Fruit fly (Drosophila melanogaster) whole organism, embryonic: ENCODE data around the gene glob3.
A peak's percentile ranks its signal among the peaks of the same experiment; 100 is the strongest.

Experiments
- Adf1 ChIP-seq: fragments of 200-800 bp; sonication (Bioruptor generic); IDR thresholded peaks from 2 replicates; pipeline ENCODE4 v1.3.6; 2022; ENCODE audit warnings: missing biosample characterization, missing genetic modification characterization
- Antp ChIP-seq: fragments of 200-800 bp; sonication (Bioruptor generic); optimal IDR thresholded peaks from 3 replicates; lab custom pipeline; 2016; ENCODE audit warnings: missing biosample characterization, missing genetic modification characterization
- CG10366 ChIP-seq: fragments of 200-800 bp; sonication (Bioruptor generic); IDR thresholded peaks from 2 replicates; pipeline ENCODE4 v1.3.6; 2022; ENCODE audit warnings: missing biosample characterization, missing genetic modification characterization
- CG10654 ChIP-seq: fragments of 200-800 bp; sonication (Bioruptor generic); optimal IDR thresholded peaks from 2 replicates; lab custom pipeline; 2016; ENCODE audit warnings: missing biosample characterization, missing genetic modification characterization
- CG10959 ChIP-seq: fragments of 200-800 bp; sonication (Bioruptor generic); IDR thresholded peaks from 2 replicates; pipeline ENCODE4 v1.3.6; 2022; ENCODE audit warnings: missing biosample characterization, missing genetic modification characterization
- CG11504 ChIP-seq: fragments of 200-800 bp; sonication (Bioruptor generic); optimal IDR thresholded peaks from 3 replicates; lab custom pipeline; 2019; ENCODE audit warnings: missing biosample characterization, mild to moderate bottlenecking, missing genetic modification characterization, moderate library complexity
- CG11696 ChIP-seq: fragments of 200-800 bp; sonication (Bioruptor generic); IDR thresholded peaks from 2 replicates; pipeline ENCODE4 v1.3.6; 2022; ENCODE audit warnings: missing biosample characterization, missing genetic modification characterization
- CG12236 ChIP-seq: fragments of 200-800 bp; sonication (Bioruptor generic); optimal IDR thresholded peaks from 2 replicates; lab custom pipeline; 2016; ENCODE audit warnings: missing biosample characterization, missing genetic modification characterization
- CG12659 ChIP-seq: fragments of 200-800 bp; sonication (Bioruptor generic); optimal IDR thresholded peaks from 3 replicates; lab custom pipeline; 2017; ENCODE audit warnings: mild to moderate bottlenecking, missing biosample characterization, missing genetic modification reagents, missing genetic modification characterization
- CG12942 ChIP-seq: fragments of 200-800 bp; sonication (Bioruptor generic); optimal IDR thresholded peaks from 3 replicates; lab custom pipeline; 2016; ENCODE audit warnings: missing biosample characterization, missing genetic modification characterization
- CG17361 ChIP-seq: fragments of 200-800 bp; sonication (Bioruptor generic); IDR thresholded peaks from 3 replicates; pipeline ENCODE4 v1.3.6; 2022; ENCODE audit warnings: missing biosample characterization, missing genetic modification characterization
- CG17568 ChIP-seq: fragments of 200-800 bp; sonication (Bioruptor generic); optimal IDR thresholded peaks from 2 replicates; lab custom pipeline; 2018; ENCODE audit warnings: missing biosample characterization, mild to moderate bottlenecking, missing genetic modification characterization, moderate library complexity
- CG2202 ChIP-seq: fragments of 200-800 bp; sonication (Bioruptor generic); optimal IDR thresholded peaks from 2 replicates; lab custom pipeline; 2018; ENCODE audit warnings: missing biosample characterization, mild to moderate bottlenecking, missing genetic modification characterization
- CG3281 ChIP-seq: fragments of 200-800 bp; sonication (Bioruptor generic); optimal IDR thresholded peaks from 3 replicates; lab custom pipeline; 2017; ENCODE audit warnings: missing biosample characterization, mild to moderate bottlenecking, missing genetic modification characterization
- CG3838 ChIP-seq: fragments of 200-800 bp; sonication (Bioruptor generic); optimal IDR thresholded peaks from 3 replicates; lab custom pipeline; 2016; ENCODE audit warnings: missing biosample characterization, missing genetic modification characterization
- CG4404 ChIP-seq: fragments of 200-800 bp; sonication (Bioruptor generic); IDR thresholded peaks from 2 replicates; pipeline ENCODE4 v1.3.6; 2022; ENCODE audit warnings: missing biosample characterization, missing genetic modification characterization
- CG4617 ChIP-seq: fragments of 200-800 bp; sonication (Bioruptor generic); optimal IDR thresholded peaks from 3 replicates; lab custom pipeline; 2016; ENCODE audit warnings: missing biosample characterization, missing genetic modification characterization, borderline replicate concordance
- CG6683 ChIP-seq: fragments of 200-800 bp; sonication (Bioruptor generic); optimal IDR thresholded peaks from 2 replicates; lab custom pipeline; 2017; ENCODE audit warnings: missing biosample characterization, mild to moderate bottlenecking, missing genetic modification characterization, missing genetic modification reagents
- CG7372 ChIP-seq: fragments of 200-800 bp; sonication (Bioruptor generic); IDR thresholded peaks from 2 replicates; pipeline ENCODE4 v1.3.6; 2022; ENCODE audit warnings: missing biosample characterization, missing genetic modification characterization
- CrebB ChIP-seq: fragments of 200-800 bp; sonication (Bioruptor generic); optimal IDR thresholded peaks from 3 replicates; lab custom pipeline; 2018; ENCODE audit warnings: missing biosample characterization, mild to moderate bottlenecking, missing genetic modification characterization
- D ChIP-seq, 2 experiments: fragments of 200-800 bp in 1 of 2; fragments of >200 bp in 1 of 2; sonication (Bioruptor generic) in 1 of 2; optimal IDR thresholded peaks; 2 replicates in 1 of 2; 3 replicates in 1 of 2; lab custom pipeline; 2017; ENCODE audit warnings: mild to moderate bottlenecking in 1 of 2, missing biosample characterization in 1 of 2, missing genetic modification characterization in 1 of 2, missing genetic modification reagents in 1 of 2
- Doc2 ChIP-seq: fragments of 200-800 bp; sonication (Bioruptor generic); IDR thresholded peaks from 2 replicates; pipeline ENCODE4 v1.3.6; 2022; ENCODE audit warnings: missing biosample characterization, missing genetic modification characterization
- GATAe ChIP-seq: fragments of 200-800 bp; sonication (Bioruptor generic); conservative IDR thresholded peaks from 2 replicates; pipeline ENCODE4 v1.3.6; 2022; ENCODE audit warnings: missing biosample characterization, missing genetic modification characterization
- Mrtf ChIP-seq: fragments of 200-800 bp; sonication (Bioruptor generic); IDR thresholded peaks from 3 replicates; pipeline ENCODE4 v1.3.6; 2022; ENCODE audit warnings: missing biosample characterization, missing genetic modification characterization
- Optix ChIP-seq: fragments of 200-800 bp; sonication (Bioruptor generic); IDR thresholded peaks from 3 replicates; pipeline ENCODE4 v1.3.6; 2022; ENCODE audit warnings: missing biosample characterization, missing genetic modification characterization
- Sox102F ChIP-seq: fragments of 200-800 bp; sonication (Bioruptor generic); optimal IDR thresholded peaks from 2 replicates; lab custom pipeline; 2018; ENCODE audit warnings: missing biosample characterization, mild to moderate bottlenecking, missing genetic modification characterization, moderate library complexity
- Ssrp ChIP-seq: fragments of 200-800 bp; sonication (Bioruptor generic); optimal IDR thresholded peaks from 2 replicates; lab custom pipeline; 2018; ENCODE audit warnings: missing biosample characterization, mild to moderate bottlenecking, missing genetic modification characterization, moderate library complexity
- ato ChIP-seq: fragments of 200-800 bp; sonication (Bioruptor generic); IDR thresholded peaks from 2 replicates; pipeline ENCODE4 v1.3.6; 2022; ENCODE audit warnings: missing biosample characterization, missing genetic modification characterization; ENCODE audit not compliant: partially characterized antibody
- dan ChIP-seq: fragments of 200-800 bp; sonication (Bioruptor generic); IDR thresholded peaks from 2 replicates; pipeline ENCODE4 v1.3.6; 2022; ENCODE audit warnings: missing biosample characterization, missing genetic modification characterization
- en ChIP-seq: fragments of 200-800 bp; sonication (Bioruptor generic); optimal IDR thresholded peaks from 2 replicates; lab custom pipeline; 2016; ENCODE audit warnings: missing biosample characterization, missing genetic modification characterization
- exex ChIP-seq: fragments of 200-800 bp; sonication (Bioruptor generic); optimal IDR thresholded peaks from 4 replicates; lab custom pipeline; 2018; ENCODE audit warnings: missing biosample characterization, mild to moderate bottlenecking, missing genetic modification characterization, moderate library complexity
- ftz-f1 ChIP-seq: fragments of 200-800 bp; sonication (Bioruptor generic); optimal IDR thresholded peaks from 2 replicates; lab custom pipeline; 2016; ENCODE audit warnings: missing biosample characterization, missing genetic modification characterization
- fu2 ChIP-seq: fragments of 200-800 bp; sonication (Bioruptor generic); optimal IDR thresholded peaks from 2 replicates; lab custom pipeline; 2016; ENCODE audit warnings: missing biosample characterization, missing genetic modification characterization
- gsb ChIP-seq: fragments of 200-800 bp; sonication (Bioruptor generic); IDR thresholded peaks from 2 replicates; pipeline ENCODE4 v1.3.6; 2022; ENCODE audit warnings: missing biosample characterization, missing genetic modification characterization
- her ChIP-seq: fragments of 200-800 bp; sonication (Bioruptor generic); optimal IDR thresholded peaks from 2 replicates; lab custom pipeline; 2016; ENCODE audit warnings: missing biosample characterization, missing genetic modification characterization
- ken ChIP-seq: fragments of 200-800 bp; sonication (Bioruptor generic); IDR thresholded peaks from 3 replicates; pipeline ENCODE4 v1.3.6; 2022; ENCODE audit warnings: missing biosample characterization, missing genetic modification characterization
- knrl ChIP-seq: fragments of 200-800 bp; sonication (Bioruptor generic); IDR thresholded peaks from 3 replicates; pipeline ENCODE4 v1.3.6; 2022; ENCODE audit warnings: missing biosample characterization, missing genetic modification characterization; ENCODE audit not compliant: partially characterized antibody
- lab ChIP-seq: fragments of 200-800 bp; sonication (Bioruptor generic); optimal IDR thresholded peaks from 3 replicates; lab custom pipeline; 2017; ENCODE audit warnings: missing biosample characterization, missing genetic modification characterization, mild to moderate bottlenecking, moderate library complexity, missing genetic modification reagents
- lov ChIP-seq, 2 experiments: fragments of 200-800 bp in 1 of 2; fragments of >200 bp in 1 of 2; sonication (Bioruptor generic) in 1 of 2; IDR thresholded peaks in 1 of 2; optimal IDR thresholded peaks in 1 of 2; 2 replicates in 1 of 2; 3 replicates in 1 of 2; pipeline versions ENCODE4 v1.3.6 to Lab custom; 2017 to 2022; ENCODE audit warnings: missing biosample characterization in 1 of 2, missing genetic modification characterization in 1 of 2
- nau ChIP-seq: fragments of 200-800 bp; sonication (Bioruptor generic); optimal IDR thresholded peaks from 3 replicates; lab custom pipeline; 2017; ENCODE audit warnings: missing biosample characterization, mild to moderate bottlenecking, missing genetic modification characterization, missing genetic modification reagents
- nerfin-2 ChIP-seq: fragments of 200-800 bp; sonication (Bioruptor generic); IDR thresholded peaks from 2 replicates; pipeline ENCODE4 v1.3.6; 2022; ENCODE audit warnings: missing biosample characterization, missing genetic modification characterization; ENCODE audit not compliant: partially characterized antibody
- onecut ChIP-seq: fragments of 200-800 bp; sonication (Bioruptor generic); IDR thresholded peaks from 2 replicates; pipeline ENCODE4 v1.3.6; 2022; ENCODE audit warnings: missing biosample characterization, missing genetic modification characterization
- p53 ChIP-seq: fragments of 200-800 bp; sonication (Bioruptor generic); optimal IDR thresholded peaks from 2 replicates; lab custom pipeline; 2016; ENCODE audit warnings: missing biosample characterization, missing genetic modification characterization
- sima ChIP-seq: fragments of 200-800 bp; sonication (Bioruptor generic); optimal IDR thresholded peaks from 2 replicates; lab custom pipeline; 2016; ENCODE audit warnings: missing biosample characterization, missing genetic modification characterization
- sna ChIP-seq: fragments of 200-800 bp; sonication (Bioruptor generic); IDR thresholded peaks from 2 replicates; pipeline ENCODE4 v1.3.6; 2022; ENCODE audit warnings: missing biosample characterization, missing genetic modification characterization; ENCODE audit not compliant: partially characterized antibody
- sug ChIP-seq: fragments of 200-800 bp; optimal IDR thresholded peaks from 2 replicates; lab custom pipeline; 2019; ENCODE audit warnings: missing biosample characterization, mild to moderate bottlenecking, missing genetic modification characterization, moderate library complexity
- tll ChIP-seq, 2 experiments: fragments of 200-800 bp in 1 of 2; fragments of >200 bp in 1 of 2; sonication (Bioruptor generic) in 1 of 2; optimal IDR thresholded peaks; 2 replicates each; lab custom pipeline; 2017 to 2019; ENCODE audit warnings: missing biosample characterization in 2 of 2, missing genetic modification characterization in 2 of 2, mild to moderate bottlenecking in 1 of 2, moderate library complexity in 1 of 2
- tna ChIP-seq: fragments of 200-800 bp; sonication (Bioruptor generic); IDR thresholded peaks from 2 replicates; pipeline ENCODE4 v1.3.6; 2022; ENCODE audit warnings: missing biosample characterization, missing genetic modification characterization; ENCODE audit not compliant: partially characterized antibody
- vnd ChIP-seq: fragments of 200-800 bp; sonication (Bioruptor generic); IDR thresholded peaks from 3 replicates; pipeline ENCODE4 v1.3.6; 2022; ENCODE audit warnings: missing biosample characterization, missing genetic modification characterization; ENCODE audit not compliant: partially characterized antibody

glob3 gene

DNA sequence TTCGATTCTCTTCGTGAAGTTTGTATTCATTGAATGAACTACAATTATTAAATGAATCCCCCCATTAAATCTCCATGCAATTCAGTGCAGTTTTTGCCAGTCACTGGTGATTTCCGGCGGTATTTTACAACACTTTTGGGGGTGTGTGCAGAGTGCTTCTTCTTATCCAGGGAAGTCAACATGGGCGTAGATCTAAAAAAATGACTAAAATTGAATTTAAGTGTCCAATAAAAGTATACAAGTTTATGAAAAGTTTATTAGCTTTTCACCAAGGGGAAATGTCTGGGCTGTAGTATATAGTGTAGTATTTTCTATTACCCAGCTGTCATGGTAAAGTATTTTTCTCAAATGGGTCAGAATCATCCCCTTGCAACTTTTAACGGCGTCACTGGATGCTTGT, 38.4 kb upstream of the glob3 start, which contains the start of gene Hpf1 (continued):
- TF ChIP-seq Ssrp (peak; percentile 97), CG10654 (peak; percentile 97), her (GFP tag; lab: Kevin White, UChicago) (peak; percentile 96), CG11696 (GFP tag; lab: Robert Waterston, UW) (peak; percentile 90), gsb (GFP tag; lab: Robert Waterston, UW) (peak; percentile 96), CG10959 (GFP tag; lab: Robert Waterston, UW) (peak; percentile 93), Doc2 (GFP tag; lab: Robert Waterston, UW) (peak; percentile 95), ken (GFP tag; lab: Robert Waterston, UW) (peak; percentile 97), vnd (no peak), CG12236 (peak; percentile 98), fu2 (GFP tag; lab: Kevin White, UChicago) (peak; percentile 99), CG3281 (GFP tag; lab: Kevin White, UChicago) (peak; percentile 99), D (optimal IDR thresholded peaks at IDR 0.05; lab: Kevin White, UChicago) (no peak), D (GFP tag; optimal IDR thresholded peaks at IDR 0.05; lab: Kevin White, UChicago) (peak; percentile 96), CG12659 (GFP tag; lab: Kevin White, UChicago) (peak; percentile 99), ftz-f1 (GFP tag; lab: Kevin White, UChicago) (peak; percentile 72), lov (optimal IDR thresholded peaks at IDR 0.05; lab: Kevin White, UChicago) (no peak), lov (GFP tag; IDR thresholded peaks at IDR 0.05; lab: Robert Waterston, UW) (peak; percentile 92), tna (GFP tag; lab: Robert Waterston, UW) (no peak), CG17568 (GFP tag; lab: Kevin White, UChicago) (peak; percentile 97), Mrtf (GFP tag; lab: Robert Waterston, UW) (peak; percentile 97), Optix (GFP tag; lab: Robert Waterston, UW) (peak; percentile 96), nau (GFP tag; lab: Kevin White, UChicago) (peak; percentile 98), CrebB (tag; lab: Kevin White, UChicago) (peak; percentile 98), Sox102F (GFP tag; lab: Kevin White, UChicago) (peak; percentile 99), GATAe (GFP tag; lab: Robert Waterston, UW) (peak; percentile 96), CG17361 (GFP tag; lab: Robert Waterston, UW) (peak; percentile 99), sima (GFP tag; lab: Kevin White, UChicago) (peak; percentile 94), ato (GFP tag; lab: Robert Waterston, UW) (no peak), onecut (GFP tag; lab: Robert Waterston, UW) (peak; percentile 90), exex (tag; lab: Kevin White, UChicago) (peak; percentile 92), tll (GFP tag; optimal IDR thresholded peaks at IDR 0.05; lab: Kevin White, UChicago) (peak; percentile 24 to 91), knrl (no peak), CG6683 (GFP tag; lab: Kevin White, UChicago) (peak; percentile 93), CG3838 (peak; percentile 95), CG7372 (GFP tag; lab: Robert Waterston, UW) (peak; percentile 98), p53 (peak; percentile 96), en (GFP tag; lab: Kevin White, UChicago) (peak; percentile 96), CG4404 (GFP tag; lab: Robert Waterston, UW) (peak; percentile 97), Adf1 (GFP tag; lab: Robert Waterston, UW) (peak; percentile 84), lab (GFP tag; lab: Kevin White, UChicago) (peak; percentile 99), CG4617 (GFP tag; lab: Kevin White, UChicago) (peak; percentile 98), CG11504 (tag; lab: Kevin White, UChicago) (peak; percentile 97), Antp (peak; percentile 99), sug (tag; lab: Kevin White, UChicago) (peak; percentile 97), CG12942 (GFP tag; lab: Kevin White, UChicago) (peak; percentile 97), CG10366 (GFP tag; lab: Robert Waterston, UW) (peak; percentile 97), sna (no peak), CG2202 (tag; lab: Kevin White, UChicago) (peak; percentile 96), nerfin-2 (GFP tag; lab: Robert Waterston, UW) (no peak), dan (GFP tag; lab: Robert Waterston, UW) (peak; percentile 83)
